Worm (Caenorhabditis elegans) whole organism, late embryonic: Measurements from ENCODE around the gene snpc-1.3.

ENCODE experiments used
- F13H6.1 ChIP-seq: sonication (generic microtip); optimal IDR thresholded peaks from 2 replicates; lab custom pipeline; 2016; ENCODE audit warnings: missing genetic modification characterization, missing compliant biosample characterization
- ama-1 ChIP-seq: fragments of 150-350 bp; optimal IDR thresholded peaks from 2 replicates; lab custom pipeline; 2014
- che-1 ChIP-seq: sonication (generic microtip); optimal IDR thresholded peaks from 2 replicates; lab custom pipeline; 2016; ENCODE audit warnings: mild to moderate bottlenecking, missing genetic modification characterization, missing compliant biosample characterization
- dmd-4 ChIP-seq: sonication (generic microtip); optimal IDR thresholded peaks from 2 replicates; lab custom pipeline; 2016; ENCODE audit warnings: borderline replicate concordance, missing genetic modification characterization, missing compliant biosample characterization
- elt-2 ChIP-seq: sonication (generic microtip); optimal IDR thresholded peaks from 2 replicates; lab custom pipeline; 2016; ENCODE audit warnings: missing genetic modification reagents, missing genetic modification characterization, missing compliant biosample characterization
- fax-1 ChIP-seq: sonication (generic microtip); optimal IDR thresholded peaks from 2 replicates; lab custom pipeline; 2016; ENCODE audit warnings: missing genotype, missing genetic modification characterization, missing compliant biosample characterization
- fkh-10 ChIP-seq: fragments of 150-350 bp; optimal IDR thresholded peaks from 2 replicates; lab custom pipeline; 2014; ENCODE audit warnings: missing biosample characterization, missing genetic modification reagents, missing genetic modification characterization
- nfya-1 ChIP-seq: sonication (generic microtip); optimal IDR thresholded peaks from 2 replicates; lab custom pipeline; 2017; ENCODE audit warnings: missing genetic modification characterization, mild to moderate bottlenecking, missing compliant biosample characterization, antibody characterized with exemption, moderate library complexity
- pqm-1 ChIP-seq: sonication (generic microtip); optimal IDR thresholded peaks from 2 replicates; lab custom pipeline; 2016; ENCODE audit warnings: missing genetic modification characterization, missing compliant biosample characterization
- tbx-2 ChIP-seq: sonication (generic microtip); optimal IDR thresholded peaks from 2 replicates; lab custom pipeline; 2016; ENCODE audit warnings: missing genetic modification characterization, missing compliant biosample characterization
- tbx-7 ChIP-seq: sonication (generic microtip); optimal IDR thresholded peaks from 2 replicates; lab custom pipeline; 2016; ENCODE audit warnings: missing genotype, missing genetic modification characterization, missing compliant biosample characterization
- ztf-16 ChIP-seq: sonication (generic microtip); optimal IDR thresholded peaks from 2 replicates; lab custom pipeline; 2017; ENCODE audit warnings: missing genetic modification characterization, missing compliant biosample characterization

DNA sequence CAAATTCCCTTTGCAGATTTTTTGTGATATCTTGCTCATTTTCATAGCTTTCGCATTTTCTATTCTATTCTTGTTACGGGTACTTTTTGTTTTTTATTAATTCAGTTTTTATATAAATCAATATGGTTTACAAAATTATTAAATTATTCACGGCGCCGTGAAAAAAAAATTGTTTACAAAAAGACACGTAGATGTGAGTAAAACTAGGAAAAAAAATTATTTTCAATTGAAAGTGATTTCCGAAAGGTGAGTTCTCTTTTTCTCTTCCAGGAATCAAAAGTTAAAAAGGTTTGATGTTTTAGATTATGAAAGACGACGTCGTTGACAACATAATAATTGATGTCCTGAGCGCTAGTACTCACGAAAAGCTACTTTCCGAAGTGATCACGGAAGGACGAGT lies 30.7 kb downstream of the snpc-1.3 start, which contains the start of gene C25A6.1:
- TF ChIP-seq dmd-4 (tag; lab: Kevin White, UChicago) (no peak), tbx-7 (tag; lab: Kevin White, UChicago) (no peak), ama-1 (lab: Kevin White, UChicago) (no peak), ztf-16 (tag; lab: Kevin White, UChicago) (no peak), fkh-10 (no peak), fax-1 (no peak), tbx-2 (tag; lab: Kevin White, UChicago) (no peak), elt-2 (no peak), pqm-1 (tag; lab: Kevin White, UChicago) (no peak), nfya-1 (tag; lab: Kevin White, UChicago) (no peak), F13H6.1 (tag; lab: Kevin White, UChicago) (no peak), che-1 (tag; lab: Kevin White, UChicago) (no peak)
